Worm (Caenorhabditis elegans): Measurements from ENCODE around the gene ZK1127.3.

DNA sequence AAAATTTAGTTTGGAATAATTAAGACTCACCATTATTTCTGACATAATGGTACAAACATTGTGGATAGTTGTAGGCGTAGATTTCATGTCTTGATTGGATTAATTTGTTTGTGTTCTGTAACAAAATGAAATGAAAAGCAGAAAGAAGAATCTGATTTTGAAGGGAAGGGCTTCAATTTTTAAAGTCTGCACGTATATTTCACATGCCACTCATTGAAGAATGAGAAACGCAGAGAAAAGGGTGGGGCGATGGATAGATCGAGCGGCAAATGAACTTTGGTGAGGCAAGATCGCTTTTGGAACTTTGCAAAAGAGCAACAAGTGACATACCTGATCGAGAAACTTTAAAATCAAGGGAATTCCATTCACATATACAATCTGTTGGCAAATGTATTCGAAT lies 47.2 kb downstream of the ZK1127.3 start:
- no peak for TF ChIP-seq aly-2 (tag; optimal IDR thresholded peaks at IDR 0.05)
- no peak for TF ChIP-seq lin-13 (GFP tag; optimal IDR thresholded peaks at IDR 0.05)
- no peak for TF ChIP-seq nhr-237 (tag; optimal IDR thresholded peaks at IDR 0.05)
- TF ChIP-seq blmp-1 (tag; optimal IDR thresholded peaks at IDR 0.05; ENCODE audit: insufficient read depth) = no peak
- no peak for TF ChIP-seq gmeb-1 (tag; optimal IDR thresholded peaks at IDR 0.05)
- TF ChIP-seq ceh-82 (tag; optimal IDR thresholded peaks at IDR 0.05) = no peak

Measured in whole organism, L2 larva.